Worm (Caenorhabditis elegans) whole organism, L3 larva: ENCODE results near the gene srz-11.

Experiments
- ama-1 ChIP-seq: fragments of 150-350 bp; optimal IDR thresholded peaks from 2 replicates; lab custom pipeline; 2018
- ceh-82 ChIP-seq: fragments of 150-350 bp; optimal IDR thresholded peaks from 2 replicates; lab custom pipeline; 2014; ENCODE audit warnings: missing biosample characterization, missing genetic modification characterization
- daf-12 ChIP-seq: fragments of 150-350 bp; optimal IDR thresholded peaks from 2 replicates; lab custom pipeline; 2014; ENCODE audit warnings: missing biosample characterization, missing genetic modification reagents, missing genetic modification characterization
- fkh-10 ChIP-seq: sonication (generic microtip); optimal IDR thresholded peaks from 2 replicates; lab custom pipeline; 2017; ENCODE audit warnings: missing biosample characterization, missing genetic modification reagents, missing genetic modification characterization
- nhr-23 ChIP-seq: fragments of 150-350 bp; optimal IDR thresholded peaks from 2 replicates; lab custom pipeline; 2014; ENCODE audit warnings: missing biosample characterization, missing genetic modification reagents, missing genetic modification characterization
- nhr-237 ChIP-seq: fragments of 150-350 bp; optimal IDR thresholded peaks from 2 replicates; lab custom pipeline; 2014; ENCODE audit warnings: missing biosample characterization, missing genetic modification characterization
- nhr-77 ChIP-seq: fragments of 150-350 bp; optimal IDR thresholded peaks from 2 replicates; lab custom pipeline; 2014; ENCODE audit warnings: missing biosample characterization, missing genetic modification characterization
- pha-4 ChIP-seq: fragments of 150-350 bp; optimal IDR thresholded peaks from 2 replicates; lab custom pipeline; 2014; ENCODE audit warnings: missing biosample characterization, missing genetic modification reagents, missing genetic modification characterization
- skn-1 ChIP-seq: fragments of 150-350 bp; optimal IDR thresholded peaks from 2 replicates; lab custom pipeline; 2014; ENCODE audit warnings: missing biosample characterization, missing genetic modification characterization
- ztf-11 ChIP-seq: fragments of 150-350 bp; optimal IDR thresholded peaks from 2 replicates; lab custom pipeline; 2014; ENCODE audit warnings: missing biosample characterization, missing genetic modification characterization

DNA sequence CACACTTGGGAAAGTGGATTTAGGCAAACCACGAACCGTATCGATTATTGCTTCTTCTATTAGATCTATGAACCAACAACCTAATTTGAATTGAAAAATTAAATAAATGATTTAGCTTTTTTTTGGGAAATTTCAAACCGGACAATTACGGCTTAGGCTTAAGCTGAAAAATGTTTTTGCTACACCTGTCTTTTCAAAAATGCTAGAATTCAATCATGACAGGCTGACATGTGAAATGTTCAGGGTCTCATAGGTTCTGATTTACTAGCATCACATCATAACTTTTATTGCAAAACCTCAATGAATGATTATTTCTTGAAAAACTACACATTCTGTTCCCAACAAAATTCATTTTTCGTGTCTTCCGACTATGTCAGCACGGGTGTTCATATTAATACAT lies 9.6 kb upstream of the srz-11 start, which contains the start of gene srh-55:
- no peak for TF ChIP-seq nhr-77 (tag; lab: Kevin White, UChicago)
- TF ChIP-seq ztf-11 (tag; lab: Kevin White, UChicago): no peak
- TF ChIP-seq fkh-10 (GFP tag; lab: Kevin White, UChicago): no peak
- TF ChIP-seq ama-1 (lab: Kevin White, UChicago): no peak
- TF ChIP-seq daf-12: no peak
- no peak for TF ChIP-seq pha-4
- no peak for TF ChIP-seq skn-1 (tag; lab: Kevin White, UChicago)
- no peak for TF ChIP-seq nhr-237 (tag; lab: Kevin White, UChicago)
- TF ChIP-seq ceh-82 (tag; lab: Kevin White, UChicago): no peak
- TF ChIP-seq nhr-23 (tag; lab: Kevin White, UChicago): no peak
